Worm (Caenorhabditis elegans) whole organism, dauer: ENCODE results near the gene ZK550.6.
"Not testable (repeated sequence)": the region's sequence is repeated elsewhere in the genome, so short reads cannot be mapped to it uniquely, and the experiment has no call there.

Experiments
- unc-62 ChIP-seq: sonication (generic microtip); optimal IDR thresholded peaks from 2 replicates; lab custom pipeline; 2017; ENCODE audit warnings: missing biosample characterization, missing genetic modification reagents, missing genetic modification characterization

ZK550.6 gene

DNA sequence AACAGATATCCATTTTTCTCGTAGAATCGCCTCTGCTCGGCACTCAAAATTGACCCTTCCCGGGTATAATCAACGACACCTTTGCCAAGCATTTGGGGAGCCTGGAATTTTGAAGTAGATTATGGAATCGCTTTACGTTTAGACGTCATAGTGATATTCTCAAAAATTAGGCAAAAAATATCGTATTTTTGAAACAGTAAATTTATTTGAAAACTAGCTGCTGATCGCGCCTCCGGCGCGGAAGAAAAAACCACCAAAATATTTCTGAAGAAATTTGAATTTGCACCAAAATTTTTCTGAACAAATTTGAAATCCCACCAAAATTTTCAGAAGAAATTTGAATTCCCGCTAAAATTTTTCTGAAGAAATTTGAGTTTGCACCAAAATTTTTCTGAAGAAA is at the start of gene ZK550.6:
Gene ZK550.6 (minus strand): TSS at position 101 of the 400 bp plus-strand sequence.
- no peak for TF ChIP-seq unc-62 (GFP tag; lab: Kevin White, UChicago)

DNA sequence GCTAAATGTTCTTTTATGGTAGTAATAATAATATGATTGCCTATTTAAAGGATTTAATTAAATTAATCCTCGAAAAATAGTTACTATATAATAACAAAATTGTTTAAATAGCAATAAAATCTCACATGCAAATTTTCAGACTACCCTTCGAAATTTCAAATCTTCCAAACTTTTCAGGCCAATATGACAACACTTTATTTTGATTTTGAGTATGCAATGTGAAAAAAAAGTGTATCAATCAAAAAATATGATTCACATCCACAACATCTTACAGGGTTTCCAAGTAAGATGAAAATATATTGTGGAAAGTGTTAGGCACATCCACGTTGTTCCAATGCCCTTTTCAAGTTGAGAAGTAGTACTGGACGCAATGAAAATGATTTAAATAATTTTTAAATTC is 49.6 kb upstream of the ZK550.6 start, which contains the start of gene snf-9:
Gene snf-9 (plus strand): TSS at position 301 of the 400 bp plus-strand sequence.
- TF ChIP-seq unc-62 (GFP tag; lab: Kevin White, UChicago) = no peak

DNA sequence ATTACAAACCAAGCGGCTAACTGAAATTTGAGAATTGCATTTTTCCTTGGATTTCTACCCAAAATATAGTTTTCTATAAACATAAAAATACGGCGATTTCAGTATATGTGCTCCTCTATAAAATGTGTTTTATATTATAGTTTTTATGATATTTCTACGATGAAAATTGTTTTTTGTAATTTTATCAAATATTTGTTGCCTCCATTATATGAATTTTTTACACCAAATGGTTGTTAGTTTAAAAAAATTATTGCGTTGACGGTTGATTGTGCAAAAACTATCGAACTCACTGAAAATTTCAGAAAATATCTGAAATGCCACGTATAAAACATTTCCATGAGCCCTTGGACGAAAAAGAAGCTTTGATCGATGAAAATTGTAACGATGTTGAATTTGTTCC is 45.9 kb upstream of the ZK550.6 start, which contains the start of gene T28F3.9:
Gene T28F3.9 (plus strand): TSS at position 301 of the 400 bp plus-strand sequence.
- TF ChIP-seq unc-62 (GFP tag; lab: Kevin White, UChicago) = no peak

DNA sequence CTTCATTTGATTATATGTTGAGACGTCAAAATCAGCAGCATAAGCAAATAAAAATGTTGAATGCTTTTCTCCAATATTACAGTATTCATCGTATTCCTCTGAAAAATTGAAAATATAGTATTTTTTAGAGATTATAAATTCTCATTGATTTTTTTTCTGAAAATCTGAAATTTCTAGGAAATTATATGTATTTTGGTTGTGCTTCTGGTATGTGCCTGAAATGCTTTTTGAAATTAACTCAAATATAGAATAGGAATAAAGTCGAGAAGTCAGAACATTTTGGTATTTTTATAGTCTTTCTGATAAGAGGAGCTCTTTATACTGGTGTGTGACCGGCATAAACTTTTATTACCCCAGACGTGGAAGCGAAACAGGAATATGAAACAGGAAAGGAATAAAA is 44.9 kb upstream of the ZK550.6 start, which contains the start of gene T28F3.8:
Gene T28F3.8 (minus strand): TSS at position 101 of the 400 bp plus-strand sequence.
- not testable (repeated sequence) for TF ChIP-seq unc-62 (GFP tag; lab: Kevin White, UChicago)

DNA sequence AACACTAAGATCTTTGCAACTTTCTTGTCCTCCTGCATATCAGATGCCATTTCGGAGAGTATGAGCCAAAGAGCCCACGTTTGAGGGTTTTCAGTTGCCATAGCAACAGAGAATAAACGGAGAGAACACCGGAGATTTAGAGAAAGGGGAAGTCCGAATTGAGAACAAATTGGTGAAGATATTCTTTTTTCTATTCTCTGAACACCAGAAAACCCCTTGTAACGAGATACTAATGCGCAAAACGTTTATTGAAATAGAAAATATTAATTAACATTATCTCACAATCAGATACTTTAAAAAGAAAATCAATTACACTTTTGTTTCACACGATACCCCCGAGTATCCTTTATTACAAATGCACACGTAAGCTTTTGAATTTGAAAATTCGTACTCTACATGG is 39.6 kb upstream of the ZK550.6 start, which contains the start of gene ifta-2:
Gene ifta-2 (minus strand): TSS at position 101 of the 400 bp plus-strand sequence.
- no peak for TF ChIP-seq unc-62 (GFP tag; lab: Kevin White, UChicago)

DNA sequence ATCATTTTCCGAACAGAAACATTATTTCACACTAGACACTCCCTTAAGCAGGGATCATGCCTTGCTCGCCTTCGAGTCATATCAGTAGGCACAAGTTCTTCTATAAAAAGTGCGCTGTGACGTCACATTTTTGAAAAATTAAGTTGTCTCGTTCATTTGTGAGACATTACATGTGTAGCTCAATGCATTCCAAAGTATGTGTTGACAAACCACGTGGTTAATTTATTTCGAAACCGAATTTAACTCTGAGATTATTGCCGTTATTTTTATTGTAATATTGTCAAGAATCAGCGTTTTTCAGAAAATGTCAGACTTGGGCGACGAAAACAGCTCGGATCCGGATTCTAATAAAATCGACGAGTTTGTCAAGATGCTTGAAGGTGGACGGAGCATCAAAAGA is 32.2 kb upstream of the ZK550.6 start, which contains the start of gene T28F3.5:
Gene T28F3.5 (plus strand): TSS at position 301 of the 400 bp plus-strand sequence.
- no peak for TF ChIP-seq unc-62 (GFP tag; lab: Kevin White, UChicago)

DNA sequence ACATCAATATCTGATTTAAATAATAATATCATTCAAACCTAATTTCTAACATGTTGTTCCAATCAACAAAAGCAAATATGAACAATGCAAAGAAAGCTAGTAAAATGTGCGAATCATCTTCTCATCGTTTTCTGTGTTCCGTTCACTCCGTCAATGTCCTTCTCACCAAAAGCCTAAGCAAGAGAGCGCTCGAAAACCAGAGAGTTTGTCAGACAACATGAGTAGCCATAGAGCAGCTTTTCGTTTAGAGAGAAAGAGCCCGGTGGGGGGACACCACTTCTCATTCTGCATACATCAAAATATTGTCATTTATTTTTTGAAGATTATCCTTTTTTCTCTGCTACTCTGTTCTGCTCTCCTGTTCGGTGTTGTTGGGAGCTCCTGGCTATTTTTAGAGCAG is 31.4 kb upstream of the ZK550.6 start:
- TF ChIP-seq unc-62 (GFP tag; lab: Kevin White, UChicago) = no peak

DNA sequence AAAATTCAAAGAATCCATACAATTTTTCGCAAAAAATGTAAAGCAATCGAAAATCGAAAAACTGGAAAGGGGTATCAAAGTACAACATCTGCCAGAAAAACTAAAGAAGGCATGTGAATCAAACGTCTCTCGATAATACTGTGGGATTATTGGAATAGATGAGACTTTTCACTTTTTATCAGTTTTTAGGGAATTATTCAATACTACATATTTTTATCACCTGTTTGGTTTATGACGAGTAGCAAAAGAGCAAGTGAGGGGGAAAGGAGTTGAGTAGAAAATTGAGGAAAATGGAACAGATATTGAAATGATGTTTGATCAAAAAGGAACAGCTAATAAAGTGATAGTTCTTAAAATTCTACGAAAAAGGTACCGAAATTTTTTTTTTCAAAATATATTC is 30.8 kb upstream of the ZK550.6 start:
- no peak for TF ChIP-seq unc-62 (GFP tag; lab: Kevin White, UChicago)

DNA sequence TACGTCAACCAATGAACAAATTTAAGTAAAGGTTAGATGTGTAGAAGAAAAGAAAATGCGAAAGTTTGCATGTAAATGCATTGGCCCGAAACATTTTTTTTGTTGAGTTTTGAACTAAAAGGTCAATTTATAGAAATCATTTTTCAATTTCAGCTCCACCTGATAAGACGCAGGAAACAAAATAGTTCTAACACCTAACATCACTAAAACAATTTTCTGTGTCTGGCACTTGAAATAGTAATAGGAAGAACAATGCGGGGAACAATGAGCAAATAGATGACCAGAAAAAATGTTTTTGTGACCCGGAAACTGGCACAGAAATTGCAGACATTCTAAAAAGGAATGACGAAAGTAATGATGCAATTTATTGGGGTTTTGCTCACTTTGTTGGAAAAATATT is 30.1 kb upstream of the ZK550.6 start:
- no peak for TF ChIP-seq unc-62 (GFP tag; lab: Kevin White, UChicago)

DNA sequence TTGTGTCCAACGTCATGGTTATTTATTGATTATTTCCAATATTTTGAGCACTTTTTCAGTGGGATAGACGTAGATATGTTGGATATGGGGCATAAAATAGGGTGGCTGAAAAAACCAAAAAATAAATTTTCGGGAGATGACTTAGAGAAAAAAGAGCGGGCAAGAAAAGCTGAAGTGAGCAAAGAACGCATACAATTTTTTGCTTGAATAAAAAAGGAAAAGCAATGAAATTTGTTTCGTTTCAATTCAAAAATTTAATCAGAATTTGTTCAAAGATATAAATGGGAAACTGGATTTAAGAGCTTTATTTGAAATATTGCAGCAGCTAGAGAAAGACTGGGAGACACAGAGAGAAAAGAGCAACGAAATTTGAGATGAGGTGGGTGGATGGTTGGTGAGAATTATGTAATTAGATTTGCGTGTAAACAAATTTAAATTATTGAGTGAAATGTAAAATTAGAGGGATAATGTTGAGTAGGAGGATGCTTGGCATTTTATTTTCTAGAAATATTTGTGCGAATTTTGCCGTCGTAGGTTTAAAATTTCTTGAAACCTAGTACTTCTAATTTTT is 29.4 kb upstream of the ZK550.6 start, which contains the start of the genes T28F3.11 and slc-17.4:
Gene T28F3.11 (minus strand): TSS at position 51 of the 571 bp plus-strand sequence.
Gene slc-17.4 (minus strand): TSS at position 105 of the 571 bp plus-strand sequence.
- TF ChIP-seq unc-62 (GFP tag; lab: Kevin White, UChicago) = no peak

DNA sequence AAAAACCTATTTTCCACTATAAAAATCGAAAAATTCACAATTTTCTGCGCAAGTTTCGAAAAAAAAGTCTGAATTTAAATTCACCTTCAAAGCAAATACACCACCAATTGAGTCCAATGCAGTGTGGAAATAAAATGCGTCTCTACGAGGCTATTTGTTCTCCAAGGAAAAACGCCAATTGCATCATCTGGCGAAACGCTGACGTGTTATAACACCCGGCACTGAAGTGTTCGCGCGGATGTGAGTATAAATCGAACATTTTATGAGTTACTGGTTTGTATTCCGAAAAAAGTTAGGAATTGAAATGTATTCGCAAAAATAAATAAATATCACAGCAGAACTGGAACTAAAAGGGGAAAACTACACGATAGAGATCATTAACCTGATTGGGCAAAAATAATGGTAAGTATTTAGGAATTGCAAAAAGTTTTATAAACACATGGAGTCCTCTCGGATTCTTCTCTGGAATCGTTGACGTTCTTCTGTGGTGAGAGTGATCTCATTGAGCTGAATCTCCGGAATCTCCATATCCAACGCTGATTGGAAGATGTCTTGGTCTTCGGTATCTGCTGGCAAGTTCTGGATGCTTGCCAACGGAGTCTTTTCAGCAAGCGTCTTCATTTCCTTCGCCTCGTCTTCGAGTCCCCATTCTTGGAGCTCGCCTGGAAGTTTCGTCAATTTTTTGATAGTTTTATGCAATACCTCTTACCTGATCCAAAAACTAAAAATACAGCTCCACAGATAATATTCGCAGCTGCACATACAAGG is 25.8 kb upstream of the ZK550.6 start, which contains the start of gene zipt-7.1:
Gene zipt-7.1 (minus strand): TSS at position 232 of the 768 bp plus-strand sequence.
- TF ChIP-seq unc-62 (GFP tag; lab: Kevin White, UChicago) = no peak

DNA sequence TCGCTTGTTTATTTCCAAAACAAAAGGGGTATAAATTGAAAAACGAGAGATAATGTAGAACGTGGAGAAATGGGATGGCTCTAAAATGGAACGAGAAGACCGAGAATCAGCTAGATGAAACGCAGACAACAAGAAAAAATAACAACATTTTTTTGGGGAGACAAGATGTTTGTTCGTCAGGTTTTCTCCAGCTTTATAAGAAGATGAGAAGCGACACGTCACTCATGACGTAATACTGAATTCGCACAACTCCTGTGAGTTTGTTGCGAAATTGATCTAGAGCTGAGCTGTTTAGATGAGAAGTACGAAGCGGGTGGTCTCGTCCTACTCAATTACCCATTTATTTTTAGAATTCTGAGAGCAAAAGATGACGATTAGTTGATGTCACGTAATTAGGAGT is 23.0 kb upstream of the ZK550.6 start:
- no peak for TF ChIP-seq unc-62 (GFP tag; lab: Kevin White, UChicago)

DNA sequence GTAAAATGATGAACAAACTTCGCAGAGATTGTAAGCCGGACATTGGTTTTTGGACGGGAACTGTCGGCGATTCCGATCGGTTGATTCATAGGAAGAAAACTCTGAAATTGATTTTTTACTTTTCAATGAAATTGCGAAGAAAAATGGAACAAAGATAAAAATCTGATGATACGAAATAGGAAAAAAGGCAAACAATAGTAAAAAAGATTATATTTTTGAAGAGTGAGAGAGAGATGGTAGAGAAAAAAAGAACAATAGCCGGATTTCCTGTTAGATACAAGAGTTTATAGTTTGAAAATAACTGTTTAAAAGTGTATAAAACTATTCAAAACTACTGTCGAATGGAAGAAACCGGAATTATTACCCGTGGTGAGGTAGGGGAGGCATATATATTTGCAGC is 21.8 kb upstream of the ZK550.6 start, which contains the start of gene nra-1:
Gene nra-1 (minus strand): TSS at position 101 of the 400 bp plus-strand sequence.
- no peak for TF ChIP-seq unc-62 (GFP tag; lab: Kevin White, UChicago)

DNA sequence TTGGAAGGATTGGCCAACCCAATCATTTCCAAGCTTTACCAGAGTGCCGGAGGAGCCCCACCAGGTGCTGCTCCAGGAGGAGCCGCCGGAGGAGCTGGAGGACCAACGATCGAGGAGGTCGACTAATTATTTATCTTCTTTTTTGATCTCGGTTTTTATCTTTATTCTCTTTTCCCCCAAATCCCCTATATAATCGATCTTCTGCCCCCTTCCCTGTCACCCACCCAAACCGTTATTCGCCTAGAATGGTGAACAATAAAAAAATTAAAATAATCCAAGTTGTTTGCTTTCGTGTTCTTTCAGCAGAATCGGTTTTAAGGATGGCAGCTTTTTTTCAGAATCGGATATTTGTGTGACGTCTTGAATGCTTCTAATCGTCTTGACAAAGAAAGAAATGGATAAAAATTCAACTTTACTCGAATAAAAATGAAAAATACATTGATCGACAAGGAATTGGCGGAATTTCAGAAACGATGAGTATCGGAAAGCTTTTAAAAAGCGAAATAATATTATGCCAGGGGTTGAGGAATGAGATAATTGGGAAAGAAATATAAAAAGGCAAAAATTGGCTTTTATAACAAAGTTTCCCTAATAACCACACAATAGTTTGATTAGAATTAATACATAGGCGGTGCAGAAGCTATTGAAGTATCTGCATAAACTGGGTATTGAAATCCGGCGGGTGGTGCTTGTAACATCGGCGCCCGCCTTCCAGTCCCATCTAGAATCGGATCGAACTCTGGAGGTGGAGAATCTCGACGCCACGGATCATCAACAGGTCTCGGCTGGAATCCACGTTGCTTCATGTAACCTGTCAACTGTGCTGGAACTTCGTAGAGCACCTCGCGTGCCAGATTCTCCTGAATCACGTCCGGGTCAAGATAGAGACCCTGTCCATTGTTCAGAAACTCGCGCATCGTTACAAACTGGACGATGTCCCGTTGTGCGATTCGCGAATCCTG is 19.1 kb upstream of the ZK550.6 start:
- TF ChIP-seq unc-62 (GFP tag; lab: Kevin White, UChicago) = no peak

DNA sequence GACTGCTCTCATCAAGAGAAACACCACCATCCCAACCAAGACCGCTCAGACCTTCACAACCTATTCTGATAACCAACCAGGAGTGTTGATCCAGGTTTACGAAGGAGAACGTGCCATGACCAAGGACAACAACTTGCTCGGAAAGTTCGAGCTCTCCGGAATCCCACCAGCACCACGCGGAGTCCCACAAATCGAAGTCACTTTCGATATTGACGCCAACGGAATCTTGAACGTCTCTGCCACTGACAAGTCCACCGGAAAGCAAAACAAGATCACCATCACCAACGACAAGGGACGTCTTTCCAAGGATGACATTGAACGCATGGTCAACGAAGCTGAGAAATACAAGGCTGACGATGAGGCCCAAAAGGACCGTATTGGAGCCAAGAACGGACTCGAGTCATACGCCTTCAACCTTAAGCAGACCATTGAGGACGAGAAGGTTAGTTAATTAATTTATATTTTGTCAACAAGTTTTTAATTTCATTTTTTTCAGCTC is 18.2 kb upstream of the ZK550.6 start:
- TF ChIP-seq unc-62 (GFP tag; lab: Kevin White, UChicago) = no peak
